Worm (Caenorhabditis elegans) whole organism, early embryonic: ENCODE data around the gene his-71.
A peak's percentile ranks its signal among the peaks of the same experiment; 100 is the strongest.

Source experiments
- B0310.2 ChIP-seq: sonication (generic microtip); optimal IDR thresholded peaks from 2 replicates; lab custom pipeline; 2016; ENCODE audit warnings: mild to moderate bottlenecking, missing genetic modification characterization, missing compliant biosample characterization
- F13C5.2 ChIP-seq: sonication (generic microtip); optimal IDR thresholded peaks from 2 replicates; lab custom pipeline; 2017; ENCODE audit warnings: mild to moderate bottlenecking, missing genetic modification characterization, inconsistent platforms, missing compliant biosample characterization
- aly-1 ChIP-seq: sonication (generic microtip); optimal IDR thresholded peaks from 2 replicates; lab custom pipeline; 2016; ENCODE audit warnings: missing genetic modification characterization, missing compliant biosample characterization
- ama-1 ChIP-seq: fragments of 150-350 bp; optimal IDR thresholded peaks from 2 replicates; lab custom pipeline; 2014
- ceh-13 ChIP-seq: fragments of 200-800 bp; sonication (Bioruptor generic); optimal IDR thresholded peaks from 2 replicates; lab custom pipeline; 2018; ENCODE audit warnings: mild to moderate bottlenecking, missing genetic modification characterization, missing compliant biosample characterization
- ceh-36 ChIP-seq: sonication (generic microtip); optimal IDR thresholded peaks from 2 replicates; lab custom pipeline; 2016; ENCODE audit warnings: missing genetic modification characterization, inconsistent platforms, missing compliant biosample characterization
- ets-7 ChIP-seq: sonication (generic microtip); optimal IDR thresholded peaks from 2 replicates; lab custom pipeline; 2016; ENCODE audit warnings: missing genotype, missing genetic modification characterization, missing compliant biosample characterization
- flt-1 ChIP-seq: fragments of 200-800 bp; sonication (Bioruptor generic); IDR thresholded peaks from 2 replicates; pipeline ENCODE4 v1.3.6; 2022; ENCODE audit warnings: missing genetic modification characterization, missing compliant biosample characterization
- hmbx-1 ChIP-seq: sonication (generic microtip); optimal IDR thresholded peaks from 2 replicates; lab custom pipeline; 2016; ENCODE audit warnings: mild to moderate bottlenecking, missing genetic modification characterization, missing compliant biosample characterization
- hmg-4 ChIP-seq: fragments of 200-800 bp; sonication (Bioruptor generic); optimal IDR thresholded peaks from 2 replicates; lab custom pipeline; 2018; ENCODE audit warnings: mild to moderate bottlenecking, missing genetic modification characterization, missing compliant biosample characterization
- hnd-1 ChIP-seq: sonication (generic microtip); optimal IDR thresholded peaks from 2 replicates; lab custom pipeline; 2016; ENCODE audit warnings: missing genetic modification characterization, missing compliant biosample characterization
- pes-1 ChIP-seq: fragments of 200-800 bp; sonication (Bioruptor generic); IDR thresholded peaks from 2 replicates; pipeline ENCODE4 v1.3.6; 2022; ENCODE audit warnings: missing genetic modification reagents, missing genetic modification characterization, missing compliant biosample characterization
- scrt-1 ChIP-seq: fragments of 200-800 bp; sonication (Bioruptor generic); IDR thresholded peaks from 2 replicates; pipeline ENCODE4 v1.3.6; 2022; ENCODE audit warnings: missing genetic modification characterization, missing compliant biosample characterization
- sea-1 ChIP-seq: fragments of 200-800 bp; sonication (Bioruptor generic); conservative IDR thresholded peaks from 2 replicates; pipeline ENCODE4 v1.3.6; 2022; ENCODE audit warnings: missing genetic modification characterization, missing compliant biosample characterization
- tbx-11 ChIP-seq: fragments of 200-800 bp; sonication (Bioruptor generic); IDR thresholded peaks from 2 replicates; pipeline ENCODE4 v1.3.6; 2022; ENCODE audit warnings: missing genetic modification characterization, missing compliant biosample characterization
- tbx-37 ChIP-seq: fragments of 200-800 bp; sonication (Bioruptor generic); conservative IDR thresholded peaks from 2 replicates; pipeline ENCODE4 v1.3.6; 2022; ENCODE audit warnings: missing genetic modification reagents, missing genetic modification characterization, missing compliant biosample characterization
- tra-4 ChIP-seq: sonication (generic microtip); optimal IDR thresholded peaks from 2 replicates; lab custom pipeline; 2017; ENCODE audit warnings: missing genetic modification characterization, missing compliant biosample characterization

his-71 gene

ce11 chrX:7982047-7982446 lies at the start of gene his-71:
Gene his-71, minus strand, starts transcription at chrX:7982070.
- TF ChIP-seq hnd-1 (tag; lab: Kevin White, UChicago) (no peak), hmg-4 (GFP tag; lab: Kevin White, UChicago) (no peak), scrt-1 (GFP tag; lab: Robert Waterston, UW) (no peak), sea-1 (GFP tag; lab: Robert Waterston, UW) (no peak), tra-4 (tag; lab: Kevin White, UChicago) (no peak), ceh-36 (tag; lab: Kevin White, UChicago) (no peak), F13C5.2 (tag; lab: Kevin White, UChicago) (no peak), ceh-13 (GFP tag; lab: Kevin White, UChicago) (no peak), flt-1 (GFP tag; lab: Robert Waterston, UW) (no peak), B0310.2 (tag; lab: Kevin White, UChicago) (no peak), ets-7 (tag; lab: Kevin White, UChicago) (no peak)

- TF ChIP-seq hmbx-1 (tag; lab: Kevin White, UChicago) (no peak), ets-7 (tag; lab: Kevin White, UChicago) (no peak), tbx-37 (GFP tag; lab: Robert Waterston, UW) (no peak), sea-1 (GFP tag; lab: Robert Waterston, UW) (no peak), ceh-13 (GFP tag; lab: Kevin White, UChicago) (no peak), tra-4 (tag; lab: Kevin White, UChicago) (no peak), ama-1 (lab: Kevin White, UChicago) (no peak), tbx-11 (GFP tag; lab: Robert Waterston, UW) (no peak), aly-1 (tag; lab: Kevin White, UChicago) (no peak), scrt-1 (GFP tag; lab: Robert Waterston, UW) (no peak)
Observed at ce11 chrX:8030032-8030431, 48.2 kb upstream of the his-71 start.

- TF ChIP-seq flt-1 (GFP tag; lab: Robert Waterston, UW) (no peak), sea-1 (GFP tag; lab: Robert Waterston, UW) (no peak), F13C5.2 (tag; lab: Kevin White, UChicago) (peak; percentile 61), hnd-1 (tag; lab: Kevin White, UChicago) (no peak), hmg-4 (GFP tag; lab: Kevin White, UChicago) (peak; percentile 28), ets-7 (tag; lab: Kevin White, UChicago) (no peak), aly-1 (tag; lab: Kevin White, UChicago) (no peak), tbx-11 (GFP tag; lab: Robert Waterston, UW) (no peak), tra-4 (tag; lab: Kevin White, UChicago) (no peak), ama-1 (lab: Kevin White, UChicago) (no peak)
Observed at ce11 chrX:8029080-8029479, 47.2 kb upstream of the his-71 start, which contains the start of gene C34D10.1. Gene C34D10.1, plus strand, starts transcription at chrX:8029479.

ce11 chrX:8027509-8027908 lies 45.6 kb upstream of the his-71 start:
- TF ChIP-seq sea-1 (GFP tag; lab: Robert Waterston, UW) (no peak), pes-1 (GFP tag; lab: Robert Waterston, UW) (no peak), F13C5.2 (tag; lab: Kevin White, UChicago) (no peak), hmg-4 (GFP tag; lab: Kevin White, UChicago) (no peak), flt-1 (GFP tag; lab: Robert Waterston, UW) (no peak), tbx-37 (GFP tag; lab: Robert Waterston, UW) (no peak), ceh-36 (tag; lab: Kevin White, UChicago) (no peak), tra-4 (tag; lab: Kevin White, UChicago) (no peak)

ce11 chrX:8026709-8027108 lies 44.8 kb upstream of the his-71 start:
- no peak for TF ChIP-seq hmg-4 (GFP tag; lab: Kevin White, UChicago)
- TF ChIP-seq ceh-13 (GFP tag; lab: Kevin White, UChicago): no peak
- TF ChIP-seq hmbx-1 (tag; lab: Kevin White, UChicago): no peak
- no peak for TF ChIP-seq B0310.2 (tag; lab: Kevin White, UChicago)
- TF ChIP-seq F13C5.2 (tag; lab: Kevin White, UChicago): no peak
- TF ChIP-seq tbx-11 (GFP tag; lab: Robert Waterston, UW): no peak
- TF ChIP-seq flt-1 (GFP tag; lab: Robert Waterston, UW): no peak
- TF ChIP-seq hnd-1 (tag; lab: Kevin White, UChicago): no peak
- no peak for TF ChIP-seq tra-4 (tag; lab: Kevin White, UChicago)
- TF ChIP-seq ama-1 (lab: Kevin White, UChicago): no peak
- no peak for TF ChIP-seq aly-1 (tag; lab: Kevin White, UChicago)
- TF ChIP-seq tbx-37 (GFP tag; lab: Robert Waterston, UW): no peak
- no peak for TF ChIP-seq sea-1 (GFP tag; lab: Robert Waterston, UW)

- no peak for TF ChIP-seq ceh-36 (tag; lab: Kevin White, UChicago)
- TF ChIP-seq sea-1 (GFP tag; lab: Robert Waterston, UW): no peak
- TF ChIP-seq hmg-4 (GFP tag; lab: Kevin White, UChicago): no peak
- TF ChIP-seq hmbx-1 (tag; lab: Kevin White, UChicago): no peak
- TF ChIP-seq tbx-11 (GFP tag; lab: Robert Waterston, UW): no peak
- no peak for TF ChIP-seq pes-1 (GFP tag; lab: Robert Waterston, UW)
Observed at ce11 chrX:8022728-8023127, 40.9 kb upstream of the his-71 start.

- no peak for TF ChIP-seq F13C5.2 (tag; lab: Kevin White, UChicago)
- TF ChIP-seq aly-1 (tag; lab: Kevin White, UChicago): no peak
Observed at ce11 chrX:8021609-8022008, 39.7 kb upstream of the his-71 start.

DNA sequence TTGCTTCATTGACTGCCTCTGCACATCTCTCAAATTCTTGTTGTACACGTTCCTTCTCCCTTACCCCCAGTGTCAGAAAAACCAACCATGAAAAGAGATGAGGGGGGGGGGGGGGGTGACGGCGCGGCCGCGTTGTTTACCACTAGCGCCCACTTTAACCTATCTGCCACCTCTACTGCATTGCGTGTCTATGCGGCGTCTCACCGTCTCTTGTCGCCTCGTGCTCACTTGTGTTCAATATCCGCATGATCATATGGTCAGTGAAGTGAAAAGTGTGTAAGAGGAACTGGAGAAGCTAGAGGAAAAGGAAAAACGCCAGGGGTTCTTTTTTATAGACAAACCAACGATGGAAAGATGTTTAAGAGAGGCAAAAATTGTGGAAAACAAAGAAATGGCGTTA lies 37.8 kb upstream of the his-71 start:
- TF ChIP-seq hmg-4 (GFP tag; lab: Kevin White, UChicago) (peak; percentile 64), B0310.2 (tag; lab: Kevin White, UChicago) (no peak), ama-1 (lab: Kevin White, UChicago) (no peak), F13C5.2 (tag; lab: Kevin White, UChicago) (peak; percentile 40), hmbx-1 (tag; lab: Kevin White, UChicago) (no peak), pes-1 (GFP tag; lab: Robert Waterston, UW) (no peak), hnd-1 (tag; lab: Kevin White, UChicago) (no peak), ceh-13 (GFP tag; lab: Kevin White, UChicago) (no peak), tbx-11 (GFP tag; lab: Robert Waterston, UW) (no peak)
